Fruit fly (Drosophila melanogaster) whole organism, prepupa: ENCODE data around the gene hwt.

Source experiments
- CG10669 ChIP-seq: fragments of 200-800 bp; sonication (Bioruptor generic); optimal IDR thresholded peaks from 3 replicates; lab custom pipeline; 2018; ENCODE audit warnings: missing biosample characterization, mild to moderate bottlenecking, missing genetic modification characterization, moderate library complexity
- CG4318 ChIP-seq: fragments of 200-800 bp; sonication (Bioruptor generic); optimal IDR thresholded peaks from 3 replicates; lab custom pipeline; 2017; ENCODE audit warnings: missing biosample characterization, mild to moderate bottlenecking, missing genetic modification characterization
- CG9139 ChIP-seq: fragments of 200-800 bp; sonication (Bioruptor generic); optimal IDR thresholded peaks from 3 replicates; lab custom pipeline; 2017; ENCODE audit warnings: missing biosample characterization, mild to moderate bottlenecking, missing genetic modification characterization
- Hr38 ChIP-seq: sonication (Bioruptor generic); optimal IDR thresholded peaks from 2 replicates; lab custom pipeline; 2016; ENCODE audit warnings: missing biosample characterization, missing genetic modification characterization
- Hr39 ChIP-seq: fragments of 200-800 bp; sonication (Bioruptor generic); optimal IDR thresholded peaks from 2 replicates; lab custom pipeline; 2016; ENCODE audit warnings: missing biosample characterization, missing genetic modification characterization
- dac ChIP-seq: fragments of 200-800 bp; sonication (Bioruptor generic); optimal IDR thresholded peaks from 2 replicates; lab custom pipeline; 2017; ENCODE audit warnings: missing biosample characterization, mild to moderate bottlenecking, missing genetic modification characterization
- pdm3 ChIP-seq: fragments of 200-800 bp; sonication (Bioruptor generic); optimal IDR thresholded peaks from 3 replicates; lab custom pipeline; 2016; ENCODE audit warnings: missing biosample characterization, missing genetic modification characterization
- salr ChIP-seq, 2 experiments: fragments of 200-800 bp; sonication (Bioruptor generic); optimal IDR thresholded peaks; 3 replicates each; lab custom pipeline; 2016 to 2018; ENCODE audit warnings: missing biosample characterization in 2 of 2, missing genetic modification characterization in 2 of 2, mild to moderate bottlenecking in 1 of 2

- TF ChIP-seq dac (GFP tag; lab: Kevin White, UChicago) (no peak), Hr38 (GFP tag; lab: Kevin White, UChicago) (no peak), Hr39 (GFP tag; lab: Kevin White, UChicago) (no peak), CG4318 (no peak), salr (GFP tag; optimal IDR thresholded peaks at IDR 0.05; lab: Kevin White, UChicago) (no peak), CG9139 (GFP tag; lab: Kevin White, UChicago) (no peak), pdm3 (GFP tag; lab: Kevin White, UChicago) (no peak), CG10669 (no peak)
Observed at dm6 chrX:12546119-12546518, 22.1 kb downstream of the hwt start.
